Worm (Caenorhabditis elegans) whole organism, L1 larva: ENCODE data around the gene sec-6.

ENCODE experiments used
- alr-1 ChIP-seq: fragments of 200-800 bp; sonication (Bioruptor generic); optimal IDR thresholded peaks from 2 replicates; lab custom pipeline; 2018; ENCODE audit warnings: borderline replicate concordance, mild to moderate bottlenecking, missing genetic modification characterization, missing compliant biosample characterization
- lin-35 ChIP-seq, 2 experiments: fragments of 150-350 bp; optimal IDR thresholded peaks; 2 replicates each; lab custom pipeline; 2014; ENCODE audit warnings: missing biosample characterization in 2 of 2, missing genetic modification characterization in 2 of 2, missing genetic modification reagents in 2 of 2

DNA sequence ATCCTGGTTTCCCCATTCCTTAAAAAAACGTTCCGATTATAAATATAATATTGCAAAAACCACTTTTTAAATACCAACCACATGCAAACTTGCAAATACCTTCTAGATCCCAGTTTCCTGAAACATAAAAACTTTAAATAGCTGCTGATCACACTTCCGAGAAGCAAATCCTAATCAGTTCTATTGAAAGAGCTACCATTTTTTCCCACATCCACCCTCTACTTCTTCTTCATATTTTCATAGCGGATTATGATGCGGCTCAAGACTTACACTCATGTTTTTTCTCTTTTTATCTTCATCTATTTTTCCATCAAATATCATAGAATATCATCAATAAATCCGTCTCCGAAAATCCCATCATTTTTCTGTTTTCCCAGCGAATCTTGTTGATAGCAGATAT lies 32.5 kb upstream of the sec-6 start:
- TF ChIP-seq lin-35 (GFP tag; optimal IDR thresholded peaks at IDR 0.05; lab: Kevin White, UChicago), result no peak
- no peak for TF ChIP-seq alr-1 (tag; lab: Kevin White, UChicago)
